Fruit fly (Drosophila melanogaster) whole organism, embryonic: ENCODE measurements around the gene vkg.
A peak's percentile ranks its signal among the peaks of the same experiment; 100 is the strongest.

ENCODE experiments used
- Antp ChIP-seq: fragments of 200-800 bp; sonication (Bioruptor generic); optimal IDR thresholded peaks from 3 replicates; lab custom pipeline; 2016; ENCODE audit warnings: missing biosample characterization, missing genetic modification characterization
- CG10147 ChIP-seq: fragments of 200-800 bp; sonication (Bioruptor generic); optimal IDR thresholded peaks from 2 replicates; lab custom pipeline; 2019; ENCODE audit warnings: missing biosample characterization, mild to moderate bottlenecking, missing genetic modification characterization, moderate library complexity
- CG10979 ChIP-seq: fragments of 200-800 bp; sonication (Bioruptor generic); optimal IDR thresholded peaks from 2 replicates; lab custom pipeline; 2018; ENCODE audit warnings: missing biosample characterization, mild to moderate bottlenecking, missing genetic modification characterization, moderate library complexity
- CG11398 ChIP-seq: fragments of 200-800 bp; sonication (Bioruptor generic); optimal IDR thresholded peaks from 2 replicates; lab custom pipeline; 2016; ENCODE audit warnings: missing biosample characterization, missing genetic modification characterization
- CG12155 ChIP-seq: fragments of 200-800 bp; sonication (Bioruptor generic); optimal IDR thresholded peaks from 3 replicates; lab custom pipeline; 2016; ENCODE audit warnings: missing biosample characterization, missing genetic modification characterization
- CG12299 ChIP-seq: fragments of 200-800 bp; sonication (Bioruptor generic); optimal IDR thresholded peaks from 2 replicates; lab custom pipeline; 2018; ENCODE audit warnings: missing biosample characterization, mild to moderate bottlenecking, missing genetic modification characterization
- CG14014 ChIP-seq: fragments of 200-800 bp; sonication (Bioruptor generic); IDR thresholded peaks from 2 replicates; pipeline ENCODE4 v1.3.6; 2022; ENCODE audit warnings: missing biosample characterization, missing genetic modification characterization
- CG1603 ChIP-seq: fragments of 200-800 bp; sonication (Bioruptor generic); optimal IDR thresholded peaks from 2 replicates; lab custom pipeline; 2019; ENCODE audit warnings: missing biosample characterization, mild to moderate bottlenecking, missing genetic modification characterization, moderate library complexity
- CG16863 ChIP-seq: fragments of 200-800 bp; sonication (Bioruptor generic); optimal IDR thresholded peaks from 3 replicates; lab custom pipeline; 2016; ENCODE audit warnings: missing biosample characterization, missing genetic modification characterization
- CG2712 ChIP-seq: fragments of 200-800 bp; optimal IDR thresholded peaks from 3 replicates; lab custom pipeline; 2019; ENCODE audit warnings: missing biosample characterization, mild to moderate bottlenecking, missing genetic modification characterization, moderate library complexity
- CG3847 ChIP-seq: fragments of 200-800 bp; sonication (Bioruptor generic); IDR thresholded peaks from 2 replicates; pipeline ENCODE4 v1.3.6; 2022; ENCODE audit warnings: missing biosample characterization, missing genetic modification characterization
- CG4360 ChIP-seq: fragments of 200-800 bp; sonication (Bioruptor generic); IDR thresholded peaks from 2 replicates; pipeline ENCODE4 v1.3.6; 2022; ENCODE audit warnings: missing biosample characterization, missing genetic modification characterization
- CG4424 ChIP-seq: fragments of 200-800 bp; sonication (Bioruptor generic); optimal IDR thresholded peaks from 3 replicates; lab custom pipeline; 2016; ENCODE audit warnings: missing biosample characterization, missing genetic modification characterization
- CG4854 ChIP-seq: fragments of 200-800 bp; sonication (Bioruptor generic); optimal IDR thresholded peaks from 2 replicates; lab custom pipeline; 2016; ENCODE audit warnings: missing biosample characterization, missing genetic modification characterization, inconsistent platforms
- CG6854 ChIP-seq: fragments of 200-800 bp; sonication (Bioruptor generic); optimal IDR thresholded peaks from 3 replicates; lab custom pipeline; 2017; ENCODE audit warnings: missing biosample characterization, mild to moderate bottlenecking, missing genetic modification characterization
- CG7745 ChIP-seq: fragments of 200-800 bp; sonication (Bioruptor generic); optimal IDR thresholded peaks from 2 replicates; lab custom pipeline; 2018; ENCODE audit warnings: missing biosample characterization, mild to moderate bottlenecking, missing genetic modification characterization, moderate library complexity
- CG8359 ChIP-seq: fragments of 200-800 bp; sonication (Bioruptor generic); optimal IDR thresholded peaks from 2 replicates; lab custom pipeline; 2017; ENCODE audit warnings: missing biosample characterization, mild to moderate bottlenecking, missing genetic modification characterization, borderline replicate concordance
- CHES-1-like ChIP-seq: fragments of 200-800 bp; sonication (Bioruptor generic); optimal IDR thresholded peaks from 2 replicates; lab custom pipeline; 2016; ENCODE audit warnings: missing biosample characterization, missing genetic modification characterization
- CkIIα-i1 ChIP-seq: fragments of 200-800 bp; sonication (Bioruptor generic); IDR thresholded peaks from 2 replicates; pipeline ENCODE4 v1.3.6; 2022; ENCODE audit warnings: missing biosample characterization, missing genetic modification characterization
- CoRest ChIP-seq: fragments of 200-800 bp; sonication (Bioruptor generic); optimal IDR thresholded peaks from 3 replicates; lab custom pipeline; 2018; ENCODE audit warnings: missing biosample characterization, mild to moderate bottlenecking, missing genetic modification characterization, moderate library complexity
- CrebB ChIP-seq: fragments of 200-800 bp; sonication (Bioruptor generic); optimal IDR thresholded peaks from 3 replicates; lab custom pipeline; 2018; ENCODE audit warnings: missing biosample characterization, mild to moderate bottlenecking, missing genetic modification characterization
- D ChIP-seq, 2 experiments: fragments of 200-800 bp in 1 of 2; fragments of >200 bp in 1 of 2; sonication (Bioruptor generic) in 1 of 2; optimal IDR thresholded peaks; 2 replicates in 1 of 2; 3 replicates in 1 of 2; lab custom pipeline; 2017; ENCODE audit warnings: mild to moderate bottlenecking in 1 of 2, missing biosample characterization in 1 of 2, missing genetic modification characterization in 1 of 2, missing genetic modification reagents in 1 of 2
- Dip2 ChIP-seq: fragments of 200-800 bp; sonication (Bioruptor generic); IDR thresholded peaks from 2 replicates; pipeline ENCODE4 v1.3.6; 2022; ENCODE audit warnings: missing biosample characterization, missing genetic modification characterization
- Doc3 ChIP-seq: fragments of 200-800 bp; sonication (Bioruptor generic); IDR thresholded peaks from 3 replicates; pipeline ENCODE4 v1.3.6; 2022; ENCODE audit warnings: missing biosample characterization, missing genetic modification characterization; ENCODE audit not compliant: partially characterized antibody
- Dref ChIP-seq: fragments of 200-800 bp; sonication (Bioruptor generic); IDR thresholded peaks from 2 replicates; pipeline ENCODE4 v1.3.6; 2022; ENCODE audit warnings: missing biosample characterization, missing genetic modification characterization
- Elba2 ChIP-seq: fragments of 200-800 bp; sonication (Bioruptor generic); optimal IDR thresholded peaks from 3 replicates; lab custom pipeline; 2016; ENCODE audit warnings: missing biosample characterization, missing genetic modification characterization
- H15 ChIP-seq: fragments of 200-800 bp; sonication (Bioruptor generic); IDR thresholded peaks from 3 replicates; pipeline ENCODE4 v1.3.6; 2022; ENCODE audit warnings: missing biosample characterization, missing genetic modification characterization
- Hsf ChIP-seq: fragments of 200-800 bp; sonication (Bioruptor generic); optimal IDR thresholded peaks from 3 replicates; lab custom pipeline; 2016; ENCODE audit warnings: missing biosample characterization, missing genetic modification characterization
- MTF-1 ChIP-seq: fragments of 200-800 bp; sonication (Bioruptor generic); optimal IDR thresholded peaks from 2 replicates; lab custom pipeline; 2018; ENCODE audit warnings: missing biosample characterization, mild to moderate bottlenecking, missing genetic modification characterization, borderline replicate concordance
- Taf1 ChIP-seq: fragments of 200-800 bp; sonication (Bioruptor generic); IDR thresholded peaks from 2 replicates; pipeline ENCODE4 v1.3.6; 2022; ENCODE audit warnings: missing biosample characterization, missing genetic modification characterization
- Tbp ChIP-seq: fragments of >200 bp; optimal IDR thresholded peaks from 2 replicates; lab custom pipeline; 2018; ENCODE audit warnings: missing biosample characterization, missing genetic modification characterization
- ab ChIP-seq: fragments of 200-800 bp; sonication (Bioruptor generic); optimal IDR thresholded peaks from 2 replicates; lab custom pipeline; 2016; ENCODE audit warnings: missing biosample characterization, missing genetic modification characterization
- bcd ChIP-seq: fragments of 200-800 bp; sonication (Bioruptor generic); optimal IDR thresholded peaks from 2 replicates; lab custom pipeline; 2017; ENCODE audit warnings: missing biosample characterization, mild to moderate bottlenecking, missing genetic modification characterization
- ci ChIP-seq: fragments of 200-800 bp; sonication (Bioruptor generic); IDR thresholded peaks from 3 replicates; pipeline ENCODE4 v1.3.6; 2022; ENCODE audit warnings: missing biosample characterization, missing genetic modification characterization
- da ChIP-seq: fragments of 200-800 bp; sonication (Bioruptor generic); optimal IDR thresholded peaks from 2 replicates; lab custom pipeline; 2016; ENCODE audit warnings: missing biosample characterization, missing genetic modification characterization
- eve ChIP-seq, 2 experiments: fragments of >200 bp; optimal IDR thresholded peaks; 2 replicates each; lab custom pipeline; 2017; ENCODE audit warnings: missing biosample characterization in 2 of 2, missing genetic modification characterization in 2 of 2
- ewg ChIP-seq: fragments of 200-800 bp; sonication (Bioruptor generic); optimal IDR thresholded peaks from 3 replicates; lab custom pipeline; 2017; ENCODE audit warnings: mild to moderate bottlenecking, missing biosample characterization, missing genetic modification reagents, missing genetic modification characterization
- gcm2 ChIP-seq: fragments of 200-800 bp; sonication (Bioruptor generic); optimal IDR thresholded peaks from 2 replicates; lab custom pipeline; 2016; ENCODE audit warnings: missing biosample characterization, missing genetic modification characterization
- inv ChIP-seq: fragments of 200-800 bp; sonication (Bioruptor generic); IDR thresholded peaks from 2 replicates; pipeline ENCODE4 v1.3.6; 2022; ENCODE audit warnings: missing biosample characterization, missing genetic modification characterization; ENCODE audit not compliant: partially characterized antibody
- jumu ChIP-seq: fragments of 200-800 bp; sonication (Bioruptor generic); optimal IDR thresholded peaks from 3 replicates; lab custom pipeline; 2016; ENCODE audit warnings: missing biosample characterization, missing genetic modification characterization
- row ChIP-seq: fragments of 200-800 bp; sonication (Bioruptor generic); IDR thresholded peaks from 3 replicates; pipeline ENCODE4 v1.3.6; 2022; ENCODE audit warnings: missing biosample characterization, missing genetic modification characterization
- sim ChIP-seq: fragments of 200-800 bp; sonication (Bioruptor generic); IDR thresholded peaks from 2 replicates; pipeline ENCODE4 v1.3.6; 2022; ENCODE audit warnings: missing biosample characterization, missing genetic modification characterization
- slp2 ChIP-seq: fragments of 200-800 bp; sonication (Bioruptor generic); optimal IDR thresholded peaks from 2 replicates; lab custom pipeline; 2016; ENCODE audit warnings: missing biosample characterization, missing genetic modification characterization
- sna ChIP-seq: fragments of 200-800 bp; sonication (Bioruptor generic); IDR thresholded peaks from 2 replicates; pipeline ENCODE4 v1.3.6; 2022; ENCODE audit warnings: missing biosample characterization, missing genetic modification characterization; ENCODE audit not compliant: partially characterized antibody
- stc ChIP-seq: fragments of 200-800 bp; sonication (Bioruptor generic); IDR thresholded peaks from 2 replicates; pipeline ENCODE4 v1.3.6; 2022; ENCODE audit warnings: missing biosample characterization, missing genetic modification characterization
- tll ChIP-seq, 2 experiments: fragments of 200-800 bp in 1 of 2; fragments of >200 bp in 1 of 2; sonication (Bioruptor generic) in 1 of 2; optimal IDR thresholded peaks; 2 replicates each; lab custom pipeline; 2017 to 2019; ENCODE audit warnings: missing biosample characterization in 2 of 2, missing genetic modification characterization in 2 of 2, mild to moderate bottlenecking in 1 of 2, moderate library complexity in 1 of 2
- tup ChIP-seq: fragments of 200-800 bp; sonication (Bioruptor generic); optimal IDR thresholded peaks from 2 replicates; lab custom pipeline; 2016; ENCODE audit warnings: missing biosample characterization, mild to moderate bottlenecking, missing genetic modification characterization, moderate library complexity
- vvl ChIP-seq: fragments of 200-800 bp; sonication (Bioruptor generic); IDR thresholded peaks from 2 replicates; pipeline ENCODE4 v1.3.6; 2022; ENCODE audit warnings: missing biosample characterization, missing genetic modification characterization
- zen2 ChIP-seq: fragments of 200-800 bp; sonication (Bioruptor generic); IDR thresholded peaks from 3 replicates; pipeline ENCODE4 v1.3.6; 2022; ENCODE audit warnings: missing biosample characterization, missing genetic modification characterization; ENCODE audit not compliant: partially characterized antibody

vkg gene

DNA sequence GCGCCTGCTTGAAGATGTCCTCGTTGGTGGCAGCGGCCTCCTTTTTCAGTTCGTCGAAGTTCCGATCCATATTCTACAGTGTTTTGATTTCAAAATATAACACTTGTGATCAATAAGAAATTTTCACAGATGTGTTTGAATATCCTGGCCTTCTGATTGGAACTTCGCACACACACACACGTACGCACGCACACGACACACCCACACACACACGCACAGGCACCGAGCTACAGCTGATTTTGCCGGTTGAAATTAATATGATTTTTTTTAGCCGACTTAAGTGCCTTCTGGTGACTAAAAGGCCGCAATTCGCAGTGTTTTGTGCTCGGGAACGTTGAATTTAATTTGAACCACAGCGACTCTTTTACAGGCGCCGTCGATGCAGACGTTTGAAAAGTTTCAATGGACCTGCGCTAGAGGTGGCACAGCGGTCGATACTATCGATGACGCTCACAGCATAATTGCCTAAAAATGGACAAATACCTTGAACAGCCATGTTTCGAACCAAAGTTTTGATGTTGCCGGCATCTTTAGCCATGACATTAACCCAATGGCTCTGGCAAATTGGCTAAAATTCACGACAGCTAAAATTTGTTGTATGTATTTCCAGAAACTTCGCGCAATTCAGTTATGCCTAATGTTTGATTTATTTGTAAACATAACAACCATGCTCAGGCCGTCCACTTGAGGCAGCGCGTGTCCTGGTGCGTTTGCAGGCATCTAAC lies 18.5 kb downstream of the vkg start, which contains the start of gene Rtnl1 (continued):
- TF ChIP-seq CG6854 (GFP tag; lab: Kevin White, UChicago) (no peak), stc (GFP tag; lab: Robert Waterston, UW) (no peak), Dip2 (no peak), CrebB (tag; lab: Kevin White, UChicago) (peak; percentile 17), CG2712 (tag; lab: Kevin White, UChicago) (peak; percentile 60), MTF-1 (no peak), tll (GFP tag; optimal IDR thresholded peaks at IDR 0.05; lab: Kevin White, UChicago) (no peak), CHES-1-like (peak; percentile 78), CG4424 (GFP tag; lab: Kevin White, UChicago) (peak; percentile 24), CG16863 (GFP tag; lab: Kevin White, UChicago) (peak; percentile 23), Dref (peak; percentile 69), gcm2 (GFP tag; lab: Kevin White, UChicago) (peak; percentile 37), CG3847 (peak; percentile 55; the same call in 1 of the 2 replicates), Antp (peak; percentile 35), Doc3 (GFP tag; lab: Robert Waterston, UW) (peak; percentile 80), sna (GFP tag; lab: Robert Waterston, UW) (peak; percentile 82), CG10147 (GFP tag; lab: Kevin White, UChicago) (peak; percentile 27), Taf1 (no peak), D (optimal IDR thresholded peaks at IDR 0.05; lab: Kevin White, UChicago) (no peak), D (GFP tag; optimal IDR thresholded peaks at IDR 0.05; lab: Kevin White, UChicago) (no peak), inv (GFP tag; lab: Robert Waterston, UW) (peak; percentile 85), CG14014 (GFP tag; lab: Robert Waterston, UW) (no peak), ci (GFP tag; lab: Robert Waterston, UW) (peak; percentile 57; the same call in 2 of the 3 replicates), bcd (no peak), CG10979 (tag; lab: Kevin White, UChicago) (peak; percentile 17), H15 (no peak), row (GFP tag; lab: Robert Waterston, UW) (peak; percentile 57), CG4360 (no peak), CG11398 (GFP tag; lab: Kevin White, UChicago) (no peak), CG4854 (GFP tag; lab: Kevin White, UChicago) (peak; percentile 2), tup (GFP tag; lab: Kevin White, UChicago) (no peak), vvl (GFP tag; lab: Robert Waterston, UW) (peak; percentile 54; the same call in 1 of the 2 replicates), slp2 (GFP tag; lab: Kevin White, UChicago) (no peak), jumu (peak; percentile 72), CoRest (peak; percentile 48), sim (no peak), CG12299 (tag; lab: Kevin White, UChicago) (peak; percentile 19), Elba2 (GFP tag; lab: Kevin White, UChicago) (peak; percentile 96), CG8359 (no peak), CG1603 (tag; lab: Kevin White, UChicago) (peak; percentile 88), zen2 (peak; percentile 79), da (GFP tag; lab: Kevin White, UChicago) (no peak), CkIIα-i1 (no peak), CG12155 (GFP tag; lab: Kevin White, UChicago) (peak; percentile 52), ewg (GFP tag; lab: Kevin White, UChicago) (peak; percentile 100), ab (GFP tag; lab: Kevin White, UChicago) (no peak), Hsf (GFP tag; lab: Kevin White, UChicago) (peak; percentile 31), Tbp (peak; percentile 44), eve (GFP tag; optimal IDR thresholded peaks at IDR 0.05; lab: Kevin White, UChicago) (no peak), CG7745 (tag; lab: Kevin White, UChicago) (no peak)
